Fruit fly (Drosophila melanogaster) whole organism, adult: ENCODE measurements around the gene His4r.
A peak's percentile ranks its signal among the peaks of the same experiment; 100 is the strongest.

Experiments
- CG11617 ChIP-seq: fragments of 200-800 bp; sonication (Bioruptor generic); optimal IDR thresholded peaks from 2 replicates; lab custom pipeline; 2017; ENCODE audit warnings: mild to moderate bottlenecking, missing biosample characterization, missing genetic modification reagents, missing genetic modification characterization
- CG12768 ChIP-seq: fragments of 200-800 bp; sonication (Bioruptor generic); optimal IDR thresholded peaks from 2 replicates; lab custom pipeline; 2017; ENCODE audit warnings: missing biosample characterization, missing genetic modification characterization, mild to moderate bottlenecking, moderate library complexity, missing genetic modification reagents
- CG14711 ChIP-seq: fragments of 200-800 bp; sonication (Bioruptor generic); optimal IDR thresholded peaks from 2 replicates; lab custom pipeline; 2018; ENCODE audit warnings: missing biosample characterization, mild to moderate bottlenecking, missing genetic modification characterization, moderate library complexity
- CG1620 ChIP-seq: fragments of 200-800 bp; sonication (Bioruptor generic); optimal IDR thresholded peaks from 2 replicates; lab custom pipeline; 2016; ENCODE audit warnings: missing biosample characterization, missing genetic modification characterization
- CG33017 ChIP-seq: fragments of 200-800 bp; sonication (Bioruptor generic); optimal IDR thresholded peaks from 2 replicates; lab custom pipeline; 2018; ENCODE audit warnings: missing biosample characterization, mild to moderate bottlenecking, missing genetic modification characterization, moderate library complexity
- CG5204 ChIP-seq: fragments of 200-800 bp; sonication (Bioruptor generic); optimal IDR thresholded peaks from 2 replicates; lab custom pipeline; 2016; ENCODE audit warnings: missing biosample characterization, missing genetic modification characterization
- CG7045 ChIP-seq: fragments of 200-800 bp; sonication (Bioruptor generic); optimal IDR thresholded peaks from 2 replicates; lab custom pipeline; 2017; ENCODE audit warnings: missing biosample characterization, mild to moderate bottlenecking, missing genetic modification characterization
- CG7101 ChIP-seq: fragments of 200-800 bp; sonication (Bioruptor generic); optimal IDR thresholded peaks from 2 replicates; lab custom pipeline; 2018; ENCODE audit warnings: missing biosample characterization, mild to moderate bottlenecking, missing genetic modification characterization, moderate library complexity
- Crg-1 ChIP-seq: fragments of 200-800 bp; sonication (Bioruptor generic); optimal IDR thresholded peaks from 2 replicates; lab custom pipeline; 2016; ENCODE audit warnings: missing biosample characterization, missing genetic modification characterization
- Hr96 ChIP-seq: fragments of 200-800 bp; sonication (Bioruptor generic); optimal IDR thresholded peaks from 2 replicates; lab custom pipeline; 2016; ENCODE audit warnings: missing biosample characterization, missing genetic modification characterization
- Mnt ChIP-seq: fragments of 200-800 bp; sonication (Bioruptor generic); optimal IDR thresholded peaks from 2 replicates; lab custom pipeline; 2016; ENCODE audit warnings: missing biosample characterization, mild to moderate bottlenecking, missing genetic modification characterization
- bab1 ChIP-seq: fragments of 200-800 bp; sonication (Bioruptor generic); optimal IDR thresholded peaks from 3 replicates; lab custom pipeline; 2019; ENCODE audit warnings: missing biosample characterization, mild to moderate bottlenecking, missing genetic modification characterization, moderate library complexity
- cic ChIP-seq: fragments of 200-800 bp; sonication (Bioruptor generic); optimal IDR thresholded peaks from 2 replicates; lab custom pipeline; 2017; ENCODE audit warnings: missing biosample characterization, mild to moderate bottlenecking, missing genetic modification characterization, moderate library complexity
- cnc ChIP-seq, 2 experiments: fragments of >200 bp; optimal IDR thresholded peaks; 2 replicates each; lab custom pipeline; 2017
- kay ChIP-seq: fragments of 200-800 bp; sonication (Bioruptor generic); peaks from one replicate; lab custom pipeline; 2016; ENCODE audit warnings: missing biosample characterization, missing genetic modification characterization, borderline replicate concordance
- ovo ChIP-seq: fragments of 200-800 bp; sonication (Bioruptor generic); optimal IDR thresholded peaks from 2 replicates; lab custom pipeline; 2016; ENCODE audit warnings: missing biosample characterization, missing genetic modification characterization
- pad ChIP-seq: fragments of 200-800 bp; sonication (Bioruptor generic); optimal IDR thresholded peaks from 3 replicates; lab custom pipeline; 2017; ENCODE audit warnings: missing biosample characterization, missing genetic modification characterization, mild to moderate bottlenecking, moderate library complexity, missing genetic modification reagents
- tj ChIP-seq: fragments of 200-800 bp; sonication (Bioruptor generic); optimal IDR thresholded peaks from 3 replicates; lab custom pipeline; 2017; ENCODE audit warnings: missing biosample characterization, mild to moderate bottlenecking, missing genetic modification characterization, moderate library complexity
- toe ChIP-seq: fragments of 200-800 bp; sonication (Bioruptor generic); optimal IDR thresholded peaks from 2 replicates; lab custom pipeline; 2016; ENCODE audit warnings: missing biosample characterization, missing genetic modification characterization

The His4r gene

DNA sequence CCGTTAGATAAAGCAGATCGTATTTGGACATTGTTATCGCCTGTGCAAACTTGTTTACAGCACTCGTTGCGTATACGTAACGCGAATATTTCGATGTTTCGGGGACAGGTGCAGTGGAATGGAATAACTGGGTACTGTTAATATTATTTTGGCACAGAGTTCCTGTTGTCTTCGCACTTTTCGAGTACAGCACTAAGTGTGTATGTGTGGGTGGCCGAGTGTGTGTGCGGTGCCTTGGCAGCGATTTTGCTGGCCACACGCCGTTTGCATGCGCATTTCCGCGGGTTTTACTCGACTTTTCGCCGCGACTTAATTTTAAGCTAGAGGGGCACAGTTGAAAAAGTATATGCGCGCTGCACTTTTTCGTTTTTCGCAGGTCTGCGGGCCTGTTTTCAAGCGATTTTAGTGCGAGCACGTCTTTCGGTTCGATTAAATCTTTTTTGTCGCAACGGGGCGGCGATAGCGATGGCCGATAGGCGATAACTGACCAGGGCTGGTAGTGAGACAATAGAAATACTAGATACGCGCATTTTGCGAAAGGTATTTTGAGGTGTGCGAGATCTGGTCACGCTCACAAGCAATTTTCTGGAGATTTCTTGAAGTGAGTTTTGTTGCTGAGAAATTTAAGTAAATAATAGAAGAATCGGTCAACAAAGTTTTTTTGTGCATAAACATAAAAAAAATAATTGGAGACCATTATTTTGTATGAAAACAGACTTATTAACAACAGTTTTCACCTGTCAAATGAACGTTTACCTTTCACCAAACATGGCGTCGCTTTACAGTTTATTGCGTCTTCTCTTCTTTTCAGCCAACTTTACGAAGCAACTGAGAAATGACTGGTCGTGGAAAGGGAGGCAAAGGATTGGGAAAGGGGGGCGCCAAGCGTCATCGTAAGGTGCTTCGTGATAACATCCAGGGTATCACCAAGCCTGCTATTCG lies at the start of gene His4r, which contains the start of gene put:
Gene His4r (plus strand): TSS at position 541 of the 942 bp plus-strand sequence.
Gene put (minus strand): TSS at position 489 of the 942 bp plus-strand sequence.
- TF ChIP-seq tj (GFP tag; lab: Kevin White, UChicago) (peak; percentile 55), toe (GFP tag; lab: Kevin White, UChicago) (no peak), bab1 (GFP tag; lab: Kevin White, UChicago) (peak; percentile 33), ovo (GFP tag; lab: Kevin White, UChicago) (no peak), pad (GFP tag; lab: Kevin White, UChicago) (no peak), Crg-1 (GFP tag; lab: Kevin White, UChicago) (no peak), CG7101 (peak; percentile 29), CG5204 (GFP tag; lab: Kevin White, UChicago) (no peak), kay (GFP tag; lab: Kevin White, UChicago) (peak; percentile 64), CG33017 (tag; lab: Kevin White, UChicago) (no peak), Hr96 (GFP tag; lab: Kevin White, UChicago) (no peak), CG11617 (GFP tag; lab: Kevin White, UChicago) (no peak), cnc (optimal IDR thresholded peaks at IDR 0.05; lab: Kevin White, UChicago) (no peak), Mnt (peak; percentile 17), CG12768 (no peak), CG14711 (tag; lab: Kevin White, UChicago) (no peak), CG1620 (GFP tag; lab: Kevin White, UChicago) (no peak)

DNA sequence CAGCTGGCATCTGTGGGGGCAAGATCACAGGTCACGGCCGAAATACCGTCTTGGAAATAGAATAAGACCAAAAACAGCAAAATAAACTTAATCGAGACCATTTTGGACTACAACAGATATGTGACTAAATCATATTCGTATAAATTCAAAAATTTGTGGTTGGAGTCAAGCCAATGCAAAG lies 49.2 kb upstream of the His4r start, which contains the start of gene CG44094:
Gene CG44094 (minus strand): TSS at position 101 of the 181 bp plus-strand sequence.
- TF ChIP-seq Crg-1 (GFP tag; lab: Kevin White, UChicago) (no peak), Mnt (no peak), pad (GFP tag; lab: Kevin White, UChicago) (no peak), CG14711 (tag; lab: Kevin White, UChicago) (no peak), CG7101 (no peak), bab1 (GFP tag; lab: Kevin White, UChicago) (no peak), tj (GFP tag; lab: Kevin White, UChicago) (no peak)

DNA sequence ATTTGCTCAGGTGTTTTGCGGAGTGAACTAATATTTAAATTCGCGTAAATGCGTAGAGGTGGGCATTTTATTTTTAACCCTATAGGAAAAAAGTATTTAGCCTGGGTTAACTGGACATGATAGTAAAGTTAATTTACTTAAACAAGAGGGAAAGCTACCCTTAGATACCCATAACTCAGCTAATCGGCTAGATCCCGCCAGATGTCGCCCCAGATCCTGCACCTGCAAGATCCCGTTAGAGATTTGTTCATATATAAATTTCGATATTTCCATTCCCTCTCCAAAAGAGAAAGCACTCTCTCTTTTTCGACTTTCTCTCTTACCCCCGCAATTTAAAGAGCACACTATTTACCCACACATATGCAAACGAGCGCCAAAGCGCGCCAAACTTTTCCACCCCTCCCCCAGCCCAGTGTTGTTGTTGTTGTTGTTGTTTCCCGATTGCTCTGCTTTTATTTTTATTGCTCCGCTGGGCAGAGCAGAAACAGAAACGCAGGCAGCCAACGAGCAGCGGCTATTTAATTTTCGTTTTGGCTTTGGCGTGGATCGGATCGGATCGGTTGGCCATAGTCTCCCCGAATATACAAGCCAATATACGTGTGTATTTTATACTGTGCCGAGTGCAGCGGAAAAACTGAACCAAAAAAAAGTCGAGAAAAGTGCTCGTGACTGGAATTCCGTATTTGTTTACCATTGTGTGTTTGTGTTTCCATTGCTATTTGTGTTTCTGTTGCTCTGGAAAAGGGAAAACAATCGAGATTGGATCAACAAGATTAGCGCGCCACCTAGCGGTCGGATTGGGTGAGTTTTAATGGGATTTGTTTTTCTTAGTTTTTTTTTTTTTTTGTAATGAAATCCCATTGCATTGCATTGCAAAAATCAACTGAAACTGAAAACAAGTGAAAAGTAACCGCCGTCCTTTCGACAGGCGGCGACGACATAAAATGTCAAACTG lies 48.6 kb upstream of the His4r start, which contains the start of gene stumps:
Gene stumps (plus strand): TSS at position 526 of the 955 bp plus-strand sequence.
- TF ChIP-seq cic (GFP tag; lab: Kevin White, UChicago): no peak
- peak; percentile 47 for TF ChIP-seq CG12768

DNA sequence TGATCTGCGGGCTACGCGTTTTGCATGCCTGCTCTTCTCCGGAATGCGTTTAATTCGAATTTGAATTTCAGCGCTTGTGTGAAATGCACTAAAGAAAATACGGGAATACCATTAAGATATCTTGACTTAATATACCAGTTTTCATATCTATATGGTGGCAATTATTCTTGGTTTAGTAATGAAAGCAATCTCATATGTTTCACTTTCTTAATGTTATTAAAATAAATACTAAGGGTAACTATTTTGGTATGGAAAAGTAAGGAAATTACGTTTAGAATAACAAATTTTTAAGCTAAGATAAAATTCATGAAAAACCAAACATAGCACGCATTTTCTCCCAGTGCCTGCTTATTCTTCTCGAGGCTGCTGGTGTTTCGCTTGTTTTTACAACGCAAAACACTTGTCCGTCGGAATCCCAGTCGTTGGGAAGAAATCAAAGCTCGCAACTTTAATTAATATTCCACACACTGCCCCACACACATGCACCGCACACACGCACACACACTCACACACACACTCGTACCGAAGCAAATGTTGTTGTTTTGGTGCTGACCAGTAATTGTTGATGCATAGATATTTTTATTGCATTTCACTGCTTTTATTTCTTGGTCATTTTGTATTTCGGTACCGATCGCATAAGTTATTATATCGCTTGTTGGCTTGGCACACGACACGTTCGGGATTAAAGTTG lies 47.6 kb upstream of the His4r start:
- TF ChIP-seq CG14711 (tag; lab: Kevin White, UChicago): no peak
- no peak for TF ChIP-seq cic (GFP tag; lab: Kevin White, UChicago)
- TF ChIP-seq toe (GFP tag; lab: Kevin White, UChicago): no peak
- TF ChIP-seq cnc (optimal IDR thresholded peaks at IDR 0.05; lab: Kevin White, UChicago): no peak
- TF ChIP-seq bab1 (GFP tag; lab: Kevin White, UChicago): no peak
- TF ChIP-seq CG7045 (GFP tag; lab: Kevin White, UChicago): no peak
- no peak for TF ChIP-seq tj (GFP tag; lab: Kevin White, UChicago)
- no peak for TF ChIP-seq Hr96 (GFP tag; lab: Kevin White, UChicago)
- TF ChIP-seq Crg-1 (GFP tag; lab: Kevin White, UChicago): no peak
- TF ChIP-seq Mnt: no peak
- no peak for TF ChIP-seq CG1620 (GFP tag; lab: Kevin White, UChicago)
- TF ChIP-seq CG11617 (GFP tag; lab: Kevin White, UChicago): no peak

DNA sequence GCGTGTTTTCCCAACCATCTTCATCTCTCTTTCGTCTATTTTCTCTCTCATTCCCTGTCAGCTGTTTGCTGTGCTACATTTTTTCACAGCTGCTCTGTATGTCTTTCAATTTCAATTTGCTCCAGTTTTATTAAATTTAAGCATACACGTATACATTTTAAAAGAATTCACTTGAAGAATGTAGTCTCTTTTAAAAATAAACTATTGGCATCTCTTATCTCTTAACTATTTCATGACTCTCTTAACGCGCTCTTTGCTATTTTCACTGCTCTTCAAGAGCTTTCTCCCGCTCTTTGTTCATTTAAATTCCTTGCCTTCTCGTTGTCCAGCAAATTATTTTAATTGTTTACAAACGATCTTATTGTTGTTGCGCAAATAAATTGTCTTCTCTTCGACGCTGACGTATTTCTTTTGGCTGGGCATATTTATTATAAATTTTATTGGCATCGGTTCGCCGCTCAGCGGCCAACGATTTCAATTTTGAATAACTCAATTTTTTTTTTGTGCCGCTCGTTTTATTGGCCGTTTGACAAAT lies 45.4 kb upstream of the His4r start:
- TF ChIP-seq pad (GFP tag; lab: Kevin White, UChicago) (no peak), kay (GFP tag; lab: Kevin White, UChicago) (peak; percentile 61)
